Worm (Caenorhabditis elegans) whole organism, L1 larva: ENCODE results near the gene C25E10.5.

Source experiments
- C16A3.4 ChIP-seq: fragments of 150-350 bp; optimal IDR thresholded peaks from 2 replicates; lab custom pipeline; 2014; ENCODE audit warnings: missing biosample characterization, missing genetic modification characterization
- C34B4.2 ChIP-seq: sonication (generic microtip); optimal IDR thresholded peaks from 2 replicates; lab custom pipeline; 2017; ENCODE audit warnings: mild to moderate bottlenecking, missing genetic modification characterization, missing compliant biosample characterization
- F16B12.6 ChIP-seq: fragments of 150-350 bp; optimal IDR thresholded peaks from 2 replicates; lab custom pipeline; 2014; ENCODE audit warnings: missing biosample characterization, missing genetic modification characterization
- Y116A8C.19 ChIP-seq: sonication (generic microtip); optimal IDR thresholded peaks from 2 replicates; lab custom pipeline; 2016; ENCODE audit warnings: missing compliant biosample characterization, missing genetic modification characterization, borderline replicate concordance
- ceh-8 ChIP-seq: fragments of 200-800 bp; sonication (Bioruptor generic); optimal IDR thresholded peaks from 2 replicates; lab custom pipeline; 2018; ENCODE audit warnings: mild to moderate bottlenecking, missing genetic modification characterization, moderate library complexity, missing compliant biosample characterization
- ces-1 ChIP-seq: fragments of 150-350 bp; optimal IDR thresholded peaks from 2 replicates; lab custom pipeline; 2014; ENCODE audit warnings: missing biosample characterization, missing genetic modification reagents, missing genetic modification characterization
- dpl-1 ChIP-seq, 3 experiments: fragments of 150-350 bp in 2 of 3; sonication (generic microtip) in 1 of 3; optimal IDR thresholded peaks; 2 replicates each; lab custom pipeline; 2014 to 2017; ENCODE audit warnings: missing biosample characterization in 3 of 3, missing genetic modification characterization in 3 of 3, missing genetic modification reagents in 3 of 3
- efl-1 ChIP-seq, 4 experiments: fragments of 150-350 bp; optimal IDR thresholded peaks in 3 of 4; peaks in 1 of 4; 1 replicate in 1 of 4; 2 replicates in 3 of 4; lab custom pipeline; 2014; ENCODE audit warnings: missing biosample characterization in 2 of 4, missing genetic modification characterization in 2 of 4, missing genetic modification reagents in 2 of 4
- egl-27 ChIP-seq, 2 experiments: fragments of 150-350 bp in 1 of 2; sonication (generic microtip); optimal IDR thresholded peaks; 3 replicates each; lab custom pipeline; 2017 to 2018; ENCODE audit warnings: missing biosample characterization in 2 of 2, missing genetic modification characterization in 2 of 2, missing genetic modification reagents in 2 of 2
- elt-3 ChIP-seq, 6 experiments: fragments of 150-350 bp in 1 of 6; sonication (generic microtip); optimal IDR thresholded peaks; 2 replicates each; lab custom pipeline; 2017 to 2018; ENCODE audit warnings: missing biosample characterization in 6 of 6, missing genetic modification characterization in 6 of 6, inconsistent platforms in 1 of 6
- fkh-10 ChIP-seq: sonication (generic microtip); optimal IDR thresholded peaks from 2 replicates; lab custom pipeline; 2017; ENCODE audit warnings: missing biosample characterization, missing genetic modification reagents, missing genetic modification characterization
- fkh-4 ChIP-seq: sonication (generic microtip); optimal IDR thresholded peaks from 2 replicates; lab custom pipeline; 2016; ENCODE audit warnings: missing compliant biosample characterization, missing genetic modification characterization, borderline replicate concordance
- hlh-4 ChIP-seq: sonication (generic microtip); optimal IDR thresholded peaks from 2 replicates; lab custom pipeline; 2016; ENCODE audit warnings: mild to moderate bottlenecking, missing genetic modification characterization, missing compliant biosample characterization
- hpl-2 ChIP-seq: fragments of 150-350 bp; optimal IDR thresholded peaks from 2 replicates; lab custom pipeline; 2014; ENCODE audit warnings: missing biosample characterization, missing genetic modification reagents, missing genetic modification characterization
- jun-1 ChIP-seq: fragments of 150-350 bp; optimal IDR thresholded peaks from 2 replicates; lab custom pipeline; 2014; ENCODE audit warnings: missing biosample characterization, missing genetic modification reagents, missing genetic modification characterization
- mdl-1 ChIP-seq, 2 experiments: fragments of 150-350 bp; optimal IDR thresholded peaks; 2 replicates each; lab custom pipeline; 2014 to 2017; ENCODE audit warnings: missing biosample characterization in 2 of 2, missing genetic modification characterization in 2 of 2, inconsistent platforms in 1 of 2
- mef-2 ChIP-seq: fragments of 150-350 bp; optimal IDR thresholded peaks from 2 replicates; lab custom pipeline; 2014; ENCODE audit warnings: missing biosample characterization, missing genetic modification characterization
- nhr-77 ChIP-seq: fragments of 150-350 bp; optimal IDR thresholded peaks from 2 replicates; lab custom pipeline; 2014; ENCODE audit warnings: missing biosample characterization, missing genetic modification characterization
- nhr-84 ChIP-seq: sonication (generic microtip); optimal IDR thresholded peaks from 2 replicates; lab custom pipeline; 2017; ENCODE audit warnings: missing biosample characterization, missing genetic modification characterization
- pag-3 ChIP-seq: sonication (generic microtip); optimal IDR thresholded peaks from 2 replicates; lab custom pipeline; 2017; ENCODE audit warnings: missing genetic modification characterization, mild to moderate bottlenecking, missing compliant biosample characterization, antibody characterized with exemption, borderline replicate concordance; ENCODE audit not compliant: insufficient read depth
- rnt-1 ChIP-seq: sonication (generic microtip); optimal IDR thresholded peaks from 2 replicates; lab custom pipeline; 2016; ENCODE audit warnings: mild to moderate bottlenecking, missing genetic modification characterization, moderate library complexity, missing compliant biosample characterization
- skn-1 ChIP-seq: fragments of 150-350 bp; optimal IDR thresholded peaks from 2 replicates; lab custom pipeline; 2014; ENCODE audit warnings: missing biosample characterization, missing genetic modification characterization
- sox-4 ChIP-seq: sonication (generic microtip); optimal IDR thresholded peaks from 2 replicates; lab custom pipeline; 2016; ENCODE audit warnings: missing genetic modification characterization, missing compliant biosample characterization
- sup-37 ChIP-seq: fragments of 200-800 bp; sonication (Bioruptor generic); optimal IDR thresholded peaks from 2 replicates; lab custom pipeline; 2018; ENCODE audit warnings: mild to moderate bottlenecking, missing genetic modification characterization, missing compliant biosample characterization
- tbx-2 ChIP-seq: sonication (generic microtip); optimal IDR thresholded peaks from 2 replicates; lab custom pipeline; 2016; ENCODE audit warnings: missing genetic modification characterization, missing compliant biosample characterization
- unc-30 ChIP-seq: sonication (generic microtip); optimal IDR thresholded peaks from 2 replicates; lab custom pipeline; 2017; ENCODE audit warnings: missing biosample characterization, missing genetic modification characterization
- unc-86 ChIP-seq: sonication (generic microtip); optimal IDR thresholded peaks from 2 replicates; lab custom pipeline; 2016; ENCODE audit warnings: missing genetic modification characterization, missing compliant biosample characterization
- unc-98 ChIP-seq: fragments of 200-800 bp; sonication (Bioruptor generic); IDR thresholded peaks from 2 replicates; pipeline ENCODE4 v1.3.6; 2022; ENCODE audit warnings: missing genetic modification characterization, missing compliant biosample characterization
- xbp-1 ChIP-seq: sonication (generic microtip); optimal IDR thresholded peaks from 2 replicates; lab custom pipeline; 2016; ENCODE audit warnings: missing genetic modification characterization, missing compliant biosample characterization
- zag-1 ChIP-seq: fragments of 150-350 bp; optimal IDR thresholded peaks from 2 replicates; lab custom pipeline; 2014; ENCODE audit warnings: missing biosample characterization, missing genetic modification characterization
- ztf-4 ChIP-seq: fragments of 150-350 bp; optimal IDR thresholded peaks from 2 replicates; lab custom pipeline; 2014; ENCODE audit warnings: missing biosample characterization, missing genetic modification characterization

Gene C25E10.5

DNA sequence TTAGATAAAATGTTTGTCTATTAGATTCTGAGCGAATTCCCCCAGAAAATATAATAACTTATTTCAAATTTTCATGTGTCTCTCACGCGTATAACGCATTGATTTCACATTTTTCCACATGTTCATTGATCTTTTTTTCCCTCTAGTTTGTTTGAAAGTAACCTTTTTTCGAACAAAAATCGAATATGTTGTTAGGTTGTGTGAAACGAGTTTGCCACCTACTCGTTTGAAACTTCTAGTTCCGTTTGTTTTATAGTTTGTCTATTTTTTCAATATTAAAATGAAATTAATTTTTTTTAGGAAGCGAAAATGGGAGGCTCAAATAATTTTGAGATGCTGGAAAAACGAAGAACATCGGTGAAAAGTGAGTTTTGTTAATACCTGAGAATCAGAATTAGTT lies at the start of gene C25E10.5:
Gene C25E10.5 (plus strand): TSS at position 301 of the 400 bp plus-strand sequence.
- no peak for TF ChIP-seq elt-3 (tag; optimal IDR thresholded peaks at IDR 0.05; lab: Kevin White, UChicago)
- TF ChIP-seq efl-1 (optimal IDR thresholded peaks at IDR 0.05; lab: Kevin White, UChicago): no peak
- TF ChIP-seq efl-1 (GFP tag; optimal IDR thresholded peaks at IDR 0.05 in 1 of 2; lab: Kevin White, UChicago): peak in 1 of 2 experiments; percentile 40
- TF ChIP-seq fkh-10 (GFP tag; lab: Kevin White, UChicago): no peak
- TF ChIP-seq nhr-77: no peak

DNA sequence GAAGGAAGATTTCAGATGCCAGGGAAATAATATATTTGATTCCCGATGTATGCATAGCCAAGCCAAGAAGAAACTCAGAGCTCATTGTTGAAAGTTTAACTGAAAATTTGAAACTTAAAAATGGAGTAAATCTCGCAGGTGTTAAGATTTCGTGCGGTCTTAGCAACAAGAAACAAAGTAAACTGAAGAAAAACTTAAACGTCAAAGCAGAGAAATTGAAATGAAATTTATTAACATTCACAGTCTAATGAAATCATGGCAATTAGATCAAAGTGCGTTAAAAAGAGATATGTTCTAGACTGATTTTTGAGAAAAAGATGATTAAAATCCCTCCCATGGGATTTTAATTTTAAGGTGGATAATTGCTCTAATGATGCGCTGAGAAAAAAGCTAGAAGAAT lies 49.5 kb upstream of the C25E10.5 start, which contains the start of gene str-84:
Gene str-84 (minus strand): TSS at position 101 of the 400 bp plus-strand sequence.
- TF ChIP-seq zag-1 (no peak), ceh-8 (GFP tag; lab: Kevin White, UChicago) (peak; percentile 83), egl-27 (tag; optimal IDR thresholded peaks at IDR 0.05; lab: Kevin White, UChicago) (no peak), fkh-10 (GFP tag; lab: Kevin White, UChicago) (no peak)

DNA sequence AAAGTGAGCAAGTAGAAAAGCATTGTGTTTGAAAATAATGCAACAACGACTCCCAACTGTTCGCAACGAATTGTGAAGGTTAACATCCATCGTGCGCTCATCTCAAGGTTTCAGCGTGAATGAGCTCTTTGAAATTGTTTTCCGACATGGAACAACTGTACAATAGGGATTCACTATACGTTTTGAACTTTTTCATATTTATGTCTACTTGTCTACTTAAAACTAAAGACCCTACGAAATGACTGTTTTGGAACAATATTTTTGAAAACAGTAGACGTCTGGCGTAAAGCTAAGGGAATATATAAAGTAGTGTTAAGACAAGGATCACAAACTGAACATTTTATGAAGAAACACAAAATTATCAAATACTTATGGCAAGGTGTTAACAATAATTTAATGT lies 46.7 kb upstream of the C25E10.5 start, which contains the start of gene str-86:
Gene str-86 (minus strand): TSS at position 101 of the 400 bp plus-strand sequence.
- TF ChIP-seq hpl-2 (GFP tag; lab: Kevin White, UChicago) (no peak), ces-1 (GFP tag; lab: Kevin White, UChicago) (no peak), skn-1 (no peak), jun-1 (tag; lab: Kevin White, UChicago) (no peak), mdl-1 (tag; optimal IDR thresholded peaks at IDR 0.05; lab: Kevin White, UChicago) (no peak), xbp-1 (tag; lab: Kevin White, UChicago) (no peak), hlh-4 (tag; lab: Kevin White, UChicago) (no peak), mef-2 (tag; lab: Kevin White, UChicago) (no peak)

DNA sequence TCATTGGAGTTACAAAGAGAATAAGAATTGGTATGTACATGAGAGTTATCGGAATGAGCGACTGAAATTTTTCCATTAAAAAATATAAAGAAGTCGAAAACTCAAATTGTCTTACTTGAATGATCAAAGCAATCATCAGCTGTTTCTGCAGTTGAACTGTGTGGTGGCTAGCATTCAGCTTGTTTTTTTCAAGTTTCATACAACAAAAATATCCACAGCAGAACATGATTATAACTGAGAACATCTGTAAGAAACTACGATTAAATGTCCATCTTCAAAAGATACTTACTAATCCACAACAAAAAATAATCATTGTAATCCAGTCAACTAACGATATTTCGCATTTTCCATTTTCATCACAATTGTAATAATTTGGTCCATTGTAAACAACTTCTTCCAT lies 45.6 kb upstream of the C25E10.5 start:
- TF ChIP-seq mdl-1 (tag; optimal IDR thresholded peaks at IDR 0.05; lab: Kevin White, UChicago) (no peak), efl-1 (optimal IDR thresholded peaks at IDR 0.05; lab: Kevin White, UChicago) (no peak), efl-1 (GFP tag; optimal IDR thresholded peaks at IDR 0.05 in 1 of 2; lab: Kevin White, UChicago) (peak in 1 of 2 experiments; percentile 92)

DNA sequence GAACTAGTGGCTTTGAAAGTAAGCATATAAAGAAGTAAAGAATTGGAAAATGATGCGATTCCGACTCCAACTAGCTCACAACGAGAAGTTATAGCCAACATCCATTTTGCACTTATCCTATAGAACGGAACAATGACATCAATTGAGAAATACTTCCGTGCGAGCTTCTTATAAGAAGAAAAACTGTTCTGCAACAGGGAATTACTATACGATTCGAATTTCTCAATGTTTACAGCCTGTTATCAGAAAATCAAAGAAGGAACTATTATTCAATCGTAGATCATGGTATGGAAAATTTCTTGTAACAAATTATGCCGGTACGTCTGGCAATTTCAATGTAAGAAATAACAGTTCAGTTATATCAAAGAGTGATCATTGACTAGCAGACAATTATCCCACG lies 44.6 kb upstream of the C25E10.5 start, which contains the start of gene str-85:
Gene str-85 (minus strand): TSS at position 101 of the 400 bp plus-strand sequence.
- TF ChIP-seq nhr-84 (tag; lab: Kevin White, UChicago) (no peak), C34B4.2 (tag; lab: Kevin White, UChicago) (no peak), Y116A8C.19 (tag; lab: Kevin White, UChicago) (no peak), unc-86 (tag; lab: Kevin White, UChicago) (no peak), ztf-4 (no peak), rnt-1 (no peak), F16B12.6 (tag; lab: Kevin White, UChicago) (no peak), jun-1 (tag; lab: Kevin White, UChicago) (no peak), sox-4 (tag; lab: Kevin White, UChicago) (no peak), dpl-1 (GFP tag; optimal IDR thresholded peaks at IDR 0.05; lab: Kevin White, UChicago) (no peak), C16A3.4 (tag; lab: Kevin White, UChicago) (no peak), ces-1 (GFP tag; lab: Kevin White, UChicago) (no peak), tbx-2 (tag; lab: Kevin White, UChicago) (no peak), sup-37 (GFP tag; lab: Kevin White, UChicago) (no peak), unc-98 (GFP tag; lab: Robert Waterston, UW) (no peak), mdl-1 (tag; optimal IDR thresholded peaks at IDR 0.05; lab: Kevin White, UChicago) (no peak), fkh-4 (tag; lab: Kevin White, UChicago) (no peak), pag-3 (tag; lab: Kevin White, UChicago) (no peak), unc-30 (no peak), hpl-2 (GFP tag; lab: Kevin White, UChicago) (no peak)
- TF ChIP-seq, all 84 proteins: peak for 0
